Fruit fly (Drosophila melanogaster) whole organism, prepupa: ENCODE data around the gene cdi.

ENCODE experiments used
- CG3032 ChIP-seq: fragments of 200-800 bp; optimal IDR thresholded peaks from 2 replicates; lab custom pipeline; 2019; ENCODE audit warnings: missing biosample characterization, mild to moderate bottlenecking, missing genetic modification characterization, moderate library complexity
- CG34406 ChIP-seq: fragments of 200-800 bp; sonication (Bioruptor generic); optimal IDR thresholded peaks from 3 replicates; lab custom pipeline; 2016; ENCODE audit warnings: missing biosample characterization, missing genetic modification characterization
- Eip93F ChIP-seq: fragments of 200-800 bp; sonication (Bioruptor generic); optimal IDR thresholded peaks from 2 replicates; lab custom pipeline; 2016; ENCODE audit warnings: missing biosample characterization, mild to moderate bottlenecking, missing genetic modification characterization
- Ets21C ChIP-seq: fragments of 200-800 bp; sonication (Bioruptor generic); optimal IDR thresholded peaks from 3 replicates; lab custom pipeline; 2016; ENCODE audit warnings: missing biosample characterization, missing genetic modification characterization
- Gug ChIP-seq: fragments of 200-800 bp; sonication (Bioruptor generic); IDR thresholded peaks from 2 replicates; pipeline ENCODE4 v1.3.6; 2022; ENCODE audit warnings: missing biosample characterization, missing genetic modification characterization
- Hr39 ChIP-seq: fragments of 200-800 bp; sonication (Bioruptor generic); optimal IDR thresholded peaks from 2 replicates; lab custom pipeline; 2016; ENCODE audit warnings: missing biosample characterization, missing genetic modification characterization
- Sox102F ChIP-seq: fragments of 200-800 bp; sonication (Bioruptor generic); optimal IDR thresholded peaks from 2 replicates; lab custom pipeline; 2016; ENCODE audit warnings: missing biosample characterization, mild to moderate bottlenecking, missing genetic modification characterization
- Sox15 ChIP-seq: fragments of 200-800 bp; sonication (Bioruptor generic); optimal IDR thresholded peaks from 3 replicates; lab custom pipeline; 2016; ENCODE audit warnings: missing biosample characterization, missing genetic modification characterization
- dsx ChIP-seq: fragments of 200-800 bp; optimal IDR thresholded peaks from 3 replicates; lab custom pipeline; 2019; ENCODE audit warnings: missing biosample characterization, mild to moderate bottlenecking, missing genetic modification characterization, moderate library complexity; ENCODE audit not compliant: poor library complexity, severe bottlenecking
- pdm3 ChIP-seq: fragments of 200-800 bp; sonication (Bioruptor generic); optimal IDR thresholded peaks from 3 replicates; lab custom pipeline; 2016; ENCODE audit warnings: missing biosample characterization, missing genetic modification characterization

DNA sequence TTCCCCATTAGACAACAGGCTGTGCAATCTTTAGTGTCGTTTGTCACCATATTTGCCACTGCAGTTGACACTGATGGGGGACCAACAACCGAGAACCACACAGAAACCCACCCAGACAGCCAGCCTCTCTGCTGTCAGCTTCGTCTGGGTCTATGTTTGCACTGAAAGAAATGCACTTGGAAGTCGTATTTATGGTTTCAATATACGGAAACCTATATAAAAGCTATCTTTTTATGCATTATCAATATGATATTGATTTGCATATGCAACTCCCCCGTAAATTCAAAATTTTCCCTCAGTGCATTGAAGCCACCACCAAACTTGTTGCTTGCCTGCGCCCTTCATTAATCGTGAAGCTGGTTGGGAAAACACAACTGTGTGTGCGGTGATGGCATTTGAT lies 19.9 kb downstream of the cdi start:
- TF ChIP-seq Hr39 (GFP tag; lab: Kevin White, UChicago) = peak; percentile 22
- TF ChIP-seq Ets21C (GFP tag; lab: Kevin White, UChicago) = no peak
- TF ChIP-seq Sox15 (GFP tag; lab: Kevin White, UChicago) = peak; percentile 2
- peak; percentile 60 for TF ChIP-seq pdm3
- TF ChIP-seq Eip93F (GFP tag; lab: Kevin White, UChicago) = no peak
- TF ChIP-seq CG3032 (tag; lab: Kevin White, UChicago) = peak; percentile 29
- peak; percentile 22 for TF ChIP-seq CG34406 (GFP tag; lab: Kevin White, UChicago)
- TF ChIP-seq Gug (GFP tag; lab: Robert Waterston, UW) = peak; percentile 76
- TF ChIP-seq Sox102F (GFP tag; lab: Kevin White, UChicago) = peak; percentile 13
- peak; percentile 47 for TF ChIP-seq dsx (GFP tag; lab: Kevin White, UChicago)
